Fruit fly (Drosophila melanogaster) whole organism, prepupa: ENCODE data around the gene ppk8.

Experiments
- Blimp-1 ChIP-seq: fragments of 200-800 bp; sonication (Bioruptor generic); optimal IDR thresholded peaks from 3 replicates; lab custom pipeline; 2017; ENCODE audit warnings: missing biosample characterization, missing genetic modification characterization, mild to moderate bottlenecking, moderate library complexity, missing genetic modification reagents
- CG11294 ChIP-seq: fragments of 200-800 bp; sonication (Bioruptor generic); IDR thresholded peaks from 2 replicates; pipeline ENCODE4 v1.3.6; 2022; ENCODE audit warnings: missing biosample characterization, missing genetic modification characterization
- CG11902 ChIP-seq: fragments of 200-800 bp; sonication (Bioruptor generic); optimal IDR thresholded peaks from 3 replicates; lab custom pipeline; 2016; ENCODE audit warnings: missing biosample characterization, missing genetic modification characterization
- CG15336 ChIP-seq: fragments of 200-800 bp; sonication (Bioruptor generic); IDR thresholded peaks from 2 replicates; pipeline ENCODE4 v1.3.6; 2022; ENCODE audit warnings: missing biosample characterization, missing genetic modification characterization
- CG1621 ChIP-seq: fragments of 200-800 bp; sonication (Bioruptor generic); optimal IDR thresholded peaks from 3 replicates; lab custom pipeline; 2018; ENCODE audit warnings: missing biosample characterization, mild to moderate bottlenecking, missing genetic modification characterization
- CG16779 ChIP-seq: fragments of 200-800 bp; sonication (Bioruptor generic); optimal IDR thresholded peaks from 3 replicates; lab custom pipeline; 2017; ENCODE audit warnings: missing biosample characterization, mild to moderate bottlenecking, missing genetic modification characterization
- CG3032 ChIP-seq: fragments of 200-800 bp; optimal IDR thresholded peaks from 2 replicates; lab custom pipeline; 2019; ENCODE audit warnings: missing biosample characterization, mild to moderate bottlenecking, missing genetic modification characterization, moderate library complexity
- CG31627 ChIP-seq: fragments of 200-800 bp; sonication (Bioruptor generic); optimal IDR thresholded peaks from 3 replicates; lab custom pipeline; 2016; ENCODE audit warnings: missing biosample characterization, missing genetic modification characterization
- CG32006 ChIP-seq: fragments of 200-800 bp; sonication (Bioruptor generic); optimal IDR thresholded peaks from 3 replicates; lab custom pipeline; 2017; ENCODE audit warnings: missing biosample characterization, mild to moderate bottlenecking, missing genetic modification characterization
- CG34406 ChIP-seq: fragments of 200-800 bp; sonication (Bioruptor generic); optimal IDR thresholded peaks from 3 replicates; lab custom pipeline; 2016; ENCODE audit warnings: missing biosample characterization, missing genetic modification characterization
- CG4318 ChIP-seq: fragments of 200-800 bp; sonication (Bioruptor generic); optimal IDR thresholded peaks from 3 replicates; lab custom pipeline; 2017; ENCODE audit warnings: missing biosample characterization, mild to moderate bottlenecking, missing genetic modification characterization
- CG6276 ChIP-seq: fragments of 200-800 bp; sonication (Bioruptor generic); optimal IDR thresholded peaks from 2 replicates; lab custom pipeline; 2017; ENCODE audit warnings: missing biosample characterization, mild to moderate bottlenecking, missing genetic modification characterization
- CG6792 ChIP-seq: fragments of 200-800 bp; sonication (Bioruptor generic); optimal IDR thresholded peaks from 3 replicates; lab custom pipeline; 2016; ENCODE audit warnings: missing biosample characterization, missing genetic modification characterization
- CG6808 ChIP-seq: fragments of 200-800 bp; sonication (Bioruptor generic); optimal IDR thresholded peaks from 3 replicates; lab custom pipeline; 2017; ENCODE audit warnings: missing biosample characterization, missing genetic modification characterization, mild to moderate bottlenecking, moderate library complexity, missing genetic modification reagents
- CG6854 ChIP-seq: fragments of 200-800 bp; sonication (Bioruptor generic); optimal IDR thresholded peaks from 2 replicates; lab custom pipeline; 2017; ENCODE audit warnings: missing biosample characterization, mild to moderate bottlenecking, missing genetic modification characterization
- CG7368 ChIP-seq: fragments of 200-800 bp; sonication (Bioruptor generic); optimal IDR thresholded peaks from 3 replicates; lab custom pipeline; 2016; ENCODE audit warnings: missing biosample characterization, missing genetic modification characterization
- CG8119 ChIP-seq: fragments of 200-800 bp; sonication (Bioruptor generic); IDR thresholded peaks from 3 replicates; pipeline ENCODE4 v1.3.6; 2022; ENCODE audit warnings: missing biosample characterization, missing genetic modification characterization
- CG8319 ChIP-seq: fragments of 200-800 bp; sonication (Bioruptor generic); optimal IDR thresholded peaks from 3 replicates; lab custom pipeline; 2016; ENCODE audit warnings: missing biosample characterization, missing genetic modification characterization
- CG8632 ChIP-seq: fragments of 200-800 bp; sonication (Bioruptor generic); optimal IDR thresholded peaks from 3 replicates; lab custom pipeline; 2016; ENCODE audit warnings: missing biosample characterization, missing genetic modification characterization
- CG9139 ChIP-seq: fragments of 200-800 bp; sonication (Bioruptor generic); optimal IDR thresholded peaks from 3 replicates; lab custom pipeline; 2017; ENCODE audit warnings: missing biosample characterization, mild to moderate bottlenecking, missing genetic modification characterization
- Eip75B ChIP-seq: fragments of 200-800 bp; sonication (Bioruptor generic); optimal IDR thresholded peaks from 3 replicates; lab custom pipeline; 2016; ENCODE audit warnings: missing biosample characterization, missing genetic modification characterization
- Eip78C ChIP-seq: fragments of 200-800 bp; sonication (Bioruptor generic); peaks from one replicate; lab custom pipeline; 2016; ENCODE audit warnings: missing biosample characterization, missing genetic modification characterization
- Eip93F ChIP-seq: fragments of 200-800 bp; sonication (Bioruptor generic); optimal IDR thresholded peaks from 2 replicates; lab custom pipeline; 2016; ENCODE audit warnings: missing biosample characterization, mild to moderate bottlenecking, missing genetic modification characterization
- Ets21C ChIP-seq: fragments of 200-800 bp; sonication (Bioruptor generic); optimal IDR thresholded peaks from 3 replicates; lab custom pipeline; 2016; ENCODE audit warnings: missing biosample characterization, missing genetic modification characterization
- Ets96B ChIP-seq: fragments of 200-800 bp; optimal IDR thresholded peaks from 2 replicates; lab custom pipeline; 2019; ENCODE audit warnings: missing biosample characterization, mild to moderate bottlenecking, missing genetic modification characterization, moderate library complexity
- Hr38 ChIP-seq: sonication (Bioruptor generic); optimal IDR thresholded peaks from 2 replicates; lab custom pipeline; 2016; ENCODE audit warnings: missing biosample characterization, missing genetic modification characterization
- Hr4 ChIP-seq: fragments of 200-800 bp; sonication (Bioruptor generic); optimal IDR thresholded peaks from 3 replicates; lab custom pipeline; 2016; ENCODE audit warnings: missing biosample characterization, missing genetic modification characterization
- Lpt ChIP-seq: fragments of 200-800 bp; sonication (Bioruptor generic); optimal IDR thresholded peaks from 3 replicates; lab custom pipeline; 2016; ENCODE audit warnings: missing biosample characterization, missing genetic modification characterization
- Met ChIP-seq: fragments of 200-800 bp; sonication (Bioruptor generic); optimal IDR thresholded peaks from 3 replicates; lab custom pipeline; 2016; ENCODE audit warnings: missing biosample characterization, missing genetic modification characterization
- OdsH ChIP-seq: fragments of 200-800 bp; sonication (Bioruptor generic); optimal IDR thresholded peaks from 3 replicates; lab custom pipeline; 2016; ENCODE audit warnings: missing biosample characterization, missing genetic modification characterization
- Smox ChIP-seq: fragments of 200-800 bp; sonication (Bioruptor generic); optimal IDR thresholded peaks from 3 replicates; lab custom pipeline; 2016; ENCODE audit warnings: missing biosample characterization, missing genetic modification characterization
- Sox14 ChIP-seq: fragments of 200-800 bp; sonication (Bioruptor generic); optimal IDR thresholded peaks from 3 replicates; lab custom pipeline; 2016; ENCODE audit warnings: missing biosample characterization, missing genetic modification characterization
- Sox15 ChIP-seq: fragments of 200-800 bp; sonication (Bioruptor generic); optimal IDR thresholded peaks from 3 replicates; lab custom pipeline; 2016; ENCODE audit warnings: missing biosample characterization, missing genetic modification characterization
- achi ChIP-seq: fragments of 200-800 bp; sonication (Bioruptor generic); optimal IDR thresholded peaks from 3 replicates; lab custom pipeline; 2016; ENCODE audit warnings: missing biosample characterization, missing genetic modification characterization
- acj6 ChIP-seq: fragments of 200-800 bp; sonication (Bioruptor generic); optimal IDR thresholded peaks from 3 replicates; lab custom pipeline; 2016; ENCODE audit warnings: missing biosample characterization, missing genetic modification characterization
- cyc ChIP-seq: fragments of 200-800 bp; sonication (Bioruptor generic); optimal IDR thresholded peaks from 3 replicates; lab custom pipeline; 2016; ENCODE audit warnings: missing biosample characterization, missing genetic modification characterization
- dac ChIP-seq: fragments of 200-800 bp; sonication (Bioruptor generic); optimal IDR thresholded peaks from 2 replicates; lab custom pipeline; 2017; ENCODE audit warnings: missing biosample characterization, mild to moderate bottlenecking, missing genetic modification characterization
- dsx ChIP-seq: fragments of 200-800 bp; optimal IDR thresholded peaks from 3 replicates; lab custom pipeline; 2019; ENCODE audit warnings: missing biosample characterization, mild to moderate bottlenecking, missing genetic modification characterization, moderate library complexity; ENCODE audit not compliant: poor library complexity, severe bottlenecking
- eg ChIP-seq: fragments of 200-800 bp; sonication (Bioruptor generic); IDR thresholded peaks from 3 replicates; pipeline ENCODE4 v1.3.6; 2022; ENCODE audit warnings: missing biosample characterization, missing genetic modification characterization
- esn ChIP-seq: fragments of 200-800 bp; sonication (Bioruptor generic); optimal IDR thresholded peaks from 2 replicates; lab custom pipeline; 2016; ENCODE audit warnings: missing biosample characterization, mild to moderate bottlenecking, missing genetic modification characterization, moderate library complexity
- fd59A ChIP-seq: fragments of 200-800 bp; sonication (Bioruptor generic); optimal IDR thresholded peaks from 2 replicates; lab custom pipeline; 2017; ENCODE audit warnings: missing biosample characterization, mild to moderate bottlenecking, missing genetic modification characterization, missing genetic modification reagents
- fd85E ChIP-seq: fragments of 200-800 bp; sonication (Bioruptor generic); optimal IDR thresholded peaks from 3 replicates; lab custom pipeline; 2016; ENCODE audit warnings: missing biosample characterization, missing genetic modification characterization
- fkh ChIP-seq: fragments of 200-800 bp; sonication (Bioruptor generic); optimal IDR thresholded peaks from 3 replicates; lab custom pipeline; 2017; ENCODE audit warnings: missing biosample characterization, mild to moderate bottlenecking, missing genetic modification characterization, moderate library complexity
- lz ChIP-seq: fragments of 200-800 bp; sonication (Bioruptor generic); optimal IDR thresholded peaks from 3 replicates; lab custom pipeline; 2016; ENCODE audit warnings: missing biosample characterization, missing genetic modification characterization
- net ChIP-seq: fragments of 200-800 bp; sonication (Bioruptor generic); optimal IDR thresholded peaks from 3 replicates; lab custom pipeline; 2016; ENCODE audit warnings: missing biosample characterization, missing genetic modification characterization
- pdm3 ChIP-seq: fragments of 200-800 bp; sonication (Bioruptor generic); optimal IDR thresholded peaks from 3 replicates; lab custom pipeline; 2016; ENCODE audit warnings: missing biosample characterization, missing genetic modification characterization
- salr ChIP-seq, 2 experiments: fragments of 200-800 bp; sonication (Bioruptor generic); optimal IDR thresholded peaks; 3 replicates each; lab custom pipeline; 2016 to 2018; ENCODE audit warnings: missing biosample characterization in 2 of 2, missing genetic modification characterization in 2 of 2, mild to moderate bottlenecking in 1 of 2
- ss ChIP-seq, 2 experiments: fragments of 200-800 bp; sonication (Bioruptor generic); optimal IDR thresholded peaks; 2 replicates in 1 of 2; 3 replicates in 1 of 2; lab custom pipeline; 2017 to 2018; ENCODE audit warnings: mild to moderate bottlenecking in 2 of 2, missing biosample characterization in 2 of 2, missing genetic modification characterization in 2 of 2, moderate library complexity in 1 of 2
- svp ChIP-seq: fragments of 200-800 bp; sonication (Bioruptor generic); peaks from one replicate; lab custom pipeline; 2016; ENCODE audit warnings: missing biosample characterization, missing genetic modification characterization
- topi ChIP-seq: fragments of 200-800 bp; sonication (Bioruptor generic); optimal IDR thresholded peaks from 3 replicates; lab custom pipeline; 2016; ENCODE audit warnings: missing biosample characterization, missing genetic modification characterization

The ppk8 gene

dm6 chrX:3549275-3549674 is 8.3 kb upstream of the ppk8 start:
- TF ChIP-seq CG32006 (peak; percentile 20), fkh (GFP tag; lab: Kevin White, UChicago) (no peak)

dm6 chrX:3555190-3555849 is 2.3 kb upstream of the ppk8 start:
- peak; percentile 15 for TF ChIP-seq fd59A
- no peak for TF ChIP-seq salr (GFP tag; optimal IDR thresholded peaks at IDR 0.05; lab: Kevin White, UChicago)
- peak; percentile 46 for TF ChIP-seq CG6276
- TF ChIP-seq CG1621 (tag; lab: Kevin White, UChicago), result no peak
- no peak for TF ChIP-seq Sox15 (GFP tag; lab: Kevin White, UChicago)
- no peak for TF ChIP-seq Met
- TF ChIP-seq achi, result no peak
- no peak for TF ChIP-seq cyc
- no peak for TF ChIP-seq CG31627 (GFP tag; lab: Kevin White, UChicago)
- TF ChIP-seq topi (GFP tag; lab: Kevin White, UChicago), result no peak
- TF ChIP-seq Ets96B (tag; lab: Kevin White, UChicago), result peak; percentile 58
- TF ChIP-seq CG11294 (GFP tag; lab: Robert Waterston, UW), result no peak
- TF ChIP-seq Eip78C (GFP tag; lab: Kevin White, UChicago), result peak; percentile 66
- TF ChIP-seq CG3032 (tag; lab: Kevin White, UChicago), result peak; percentile 23
- TF ChIP-seq Eip75B, result no peak
- no peak for TF ChIP-seq Hr38 (GFP tag; lab: Kevin White, UChicago)
- no peak for TF ChIP-seq esn (GFP tag; lab: Kevin White, UChicago)
- TF ChIP-seq CG8319, result no peak
- TF ChIP-seq pdm3 (GFP tag; lab: Kevin White, UChicago), result no peak
- TF ChIP-seq CG4318 (GFP tag; lab: Kevin White, UChicago), result no peak
- no peak for TF ChIP-seq Eip93F (GFP tag; lab: Kevin White, UChicago)
- no peak for TF ChIP-seq net (GFP tag; lab: Kevin White, UChicago)
- no peak for TF ChIP-seq CG16779 (tag; lab: Kevin White, UChicago)
- no peak for TF ChIP-seq CG7368
- peak in 1 of 2 experiments; percentile 38 for TF ChIP-seq ss (GFP tag; optimal IDR thresholded peaks at IDR 0.05; lab: Kevin White, UChicago)
- TF ChIP-seq Hr4, result peak; percentile 42
- no peak for TF ChIP-seq CG34406 (GFP tag; lab: Kevin White, UChicago)
- TF ChIP-seq svp (GFP tag; lab: Kevin White, UChicago), result peak; percentile 41
- no peak for TF ChIP-seq dac (GFP tag; lab: Kevin White, UChicago)
- 0 out of 3 replicates have a peak, but pooled peaks have one; percentile 22 for TF ChIP-seq CG8119 (GFP tag; lab: Robert Waterston, UW)
- TF ChIP-seq Sox14 (GFP tag; lab: Kevin White, UChicago), result no peak
- TF ChIP-seq fd85E (GFP tag; lab: Kevin White, UChicago), result no peak
- TF ChIP-seq acj6, result no peak
- no peak for TF ChIP-seq lz (GFP tag; lab: Kevin White, UChicago)
- no peak for TF ChIP-seq OdsH (GFP tag; lab: Kevin White, UChicago)
- TF ChIP-seq Smox (GFP tag; lab: Kevin White, UChicago), result no peak
- no peak for TF ChIP-seq CG6808
- no peak for TF ChIP-seq CG11902
- TF ChIP-seq CG8632 (GFP tag; lab: Kevin White, UChicago), result peak; percentile 20
- TF ChIP-seq CG15336 (GFP tag; lab: Robert Waterston, UW), result peak; percentile 47; the same call in 1 of the 2 replicates
- TF ChIP-seq dsx (GFP tag; lab: Kevin White, UChicago), result peak; percentile 37
- no peak for TF ChIP-seq Blimp-1 (GFP tag; lab: Kevin White, UChicago)
- no peak for TF ChIP-seq CG9139 (GFP tag; lab: Kevin White, UChicago)
- no peak for TF ChIP-seq CG6854 (GFP tag; lab: Kevin White, UChicago)
- no peak for TF ChIP-seq Lpt (GFP tag; lab: Kevin White, UChicago)
- peak; percentile 1 for TF ChIP-seq CG6792 (GFP tag; lab: Kevin White, UChicago)
- TF ChIP-seq eg, result peak; percentile 54; the same call in 1 of the 3 replicates
- peak; percentile 9 for TF ChIP-seq CG32006
- no peak for TF ChIP-seq Ets21C (GFP tag; lab: Kevin White, UChicago)
